Worm (Caenorhabditis elegans) whole organism, L1 larva: Measurements from ENCODE around the gene srw-79.

Experiments used
- blmp-1 ChIP-seq: fragments of 150-350 bp; optimal IDR thresholded peaks from 2 replicates; lab custom pipeline; 2014; ENCODE audit warnings: missing biosample characterization, missing genetic modification characterization
- ceh-82 ChIP-seq, 3 experiments: fragments of 150-350 bp in 1 of 3; sonication (generic microtip) in 2 of 3; optimal IDR thresholded peaks; 2 replicates each; lab custom pipeline; 2014 to 2017; ENCODE audit warnings: missing biosample characterization in 3 of 3, missing genetic modification characterization in 3 of 3
- ceh-88 ChIP-seq: fragments of 200-800 bp; sonication (Bioruptor generic); IDR thresholded peaks from 2 replicates; pipeline ENCODE4 v1.3.6; 2022; ENCODE audit warnings: missing genetic modification characterization, missing compliant biosample characterization
- efl-1 ChIP-seq, 4 experiments: fragments of 150-350 bp; optimal IDR thresholded peaks in 3 of 4; peaks in 1 of 4; 1 replicate in 1 of 4; 2 replicates in 3 of 4; lab custom pipeline; 2014; ENCODE audit warnings: missing biosample characterization in 2 of 4, missing genetic modification characterization in 2 of 4, missing genetic modification reagents in 2 of 4
- egl-13 ChIP-seq: sonication (generic microtip); optimal IDR thresholded peaks from 2 replicates; lab custom pipeline; 2016; ENCODE audit warnings: missing genotype, missing genetic modification reagents, missing genetic modification characterization, missing compliant biosample characterization
- egl-27 ChIP-seq, 2 experiments: fragments of 150-350 bp in 1 of 2; sonication (generic microtip); optimal IDR thresholded peaks; 3 replicates each; lab custom pipeline; 2017 to 2018; ENCODE audit warnings: missing biosample characterization in 2 of 2, missing genetic modification characterization in 2 of 2, missing genetic modification reagents in 2 of 2
- elt-2 ChIP-seq: sonication (generic microtip); optimal IDR thresholded peaks from 2 replicates; lab custom pipeline; 2016; ENCODE audit warnings: missing genetic modification characterization, mild to moderate bottlenecking, inconsistent platforms, missing compliant biosample characterization, missing genetic modification reagents
- elt-3 ChIP-seq, 6 experiments: fragments of 150-350 bp in 1 of 6; sonication (generic microtip); optimal IDR thresholded peaks; 2 replicates each; lab custom pipeline; 2017 to 2018; ENCODE audit warnings: missing biosample characterization in 6 of 6, missing genetic modification characterization in 6 of 6, inconsistent platforms in 1 of 6
- fkh-8 ChIP-seq: sonication (generic microtip); optimal IDR thresholded peaks from 2 replicates; lab custom pipeline; 2016; ENCODE audit warnings: mild to moderate bottlenecking, missing genetic modification characterization, missing compliant biosample characterization
- grh-1 ChIP-seq: fragments of 200-800 bp; sonication (Bioruptor generic); IDR thresholded peaks from 2 replicates; pipeline ENCODE4 v1.3.6; 2022; ENCODE audit warnings: missing genetic modification reagents, missing genetic modification characterization, missing compliant biosample characterization
- hpl-2 ChIP-seq: fragments of 150-350 bp; optimal IDR thresholded peaks from 2 replicates; lab custom pipeline; 2014; ENCODE audit warnings: missing biosample characterization, missing genetic modification reagents, missing genetic modification characterization
- isw-1 ChIP-seq: fragments of 200-800 bp; sonication (Bioruptor generic); IDR thresholded peaks from 2 replicates; pipeline ENCODE4 v1.3.6; 2022; ENCODE audit warnings: missing genetic modification characterization, missing compliant biosample characterization
- jun-1 ChIP-seq: fragments of 150-350 bp; optimal IDR thresholded peaks from 2 replicates; lab custom pipeline; 2014; ENCODE audit warnings: missing biosample characterization, missing genetic modification reagents, missing genetic modification characterization
- lin-13 ChIP-seq: fragments of 150-350 bp; optimal IDR thresholded peaks from 2 replicates; lab custom pipeline; 2014; ENCODE audit warnings: missing biosample characterization, missing genetic modification reagents, missing genetic modification characterization
- lin-14 ChIP-seq: fragments of 200-800 bp; sonication (Bioruptor generic); optimal IDR thresholded peaks from 2 replicates; lab custom pipeline; 2018; ENCODE audit warnings: mild to moderate bottlenecking, missing genetic modification characterization, moderate library complexity, missing compliant biosample characterization
- lin-15B ChIP-seq: fragments of 150-350 bp; sonication (generic microtip); optimal IDR thresholded peaks from 3 replicates; lab custom pipeline; 2014; ENCODE audit warnings: missing biosample characterization, missing genetic modification characterization
- lin-35 ChIP-seq, 2 experiments: fragments of 150-350 bp; optimal IDR thresholded peaks; 2 replicates each; lab custom pipeline; 2014; ENCODE audit warnings: missing biosample characterization in 2 of 2, missing genetic modification characterization in 2 of 2, missing genetic modification reagents in 2 of 2
- lir-3 ChIP-seq: sonication (generic microtip); optimal IDR thresholded peaks from 2 replicates; lab custom pipeline; 2016; ENCODE audit warnings: mild to moderate bottlenecking, missing genetic modification characterization, moderate library complexity, missing compliant biosample characterization; ENCODE audit not compliant: poor library complexity
- lsy-2 ChIP-seq, 2 experiments: fragments of 150-350 bp; optimal IDR thresholded peaks; 2 replicates each; lab custom pipeline; 2014; ENCODE audit warnings: missing biosample characterization in 2 of 2, missing genetic modification characterization in 2 of 2
- mdl-1 ChIP-seq, 2 experiments: fragments of 150-350 bp; optimal IDR thresholded peaks; 2 replicates each; lab custom pipeline; 2014 to 2017; ENCODE audit warnings: missing biosample characterization in 2 of 2, missing genetic modification characterization in 2 of 2, inconsistent platforms in 1 of 2
- mep-1 ChIP-seq: fragments of 150-350 bp; optimal IDR thresholded peaks from 2 replicates; lab custom pipeline; 2014; ENCODE audit warnings: missing biosample characterization, missing genetic modification characterization
- nhr-12 ChIP-seq: sonication (generic microtip); optimal IDR thresholded peaks from 2 replicates; lab custom pipeline; 2017; ENCODE audit warnings: missing biosample characterization, missing genetic modification characterization
- nhr-20 ChIP-seq: sonication (generic microtip); optimal IDR thresholded peaks from 2 replicates; lab custom pipeline; 2016; ENCODE audit warnings: mild to moderate bottlenecking, missing genetic modification characterization, missing compliant biosample characterization
- nhr-28 ChIP-seq: fragments of 150-350 bp; optimal IDR thresholded peaks from 2 replicates; lab custom pipeline; 2014; ENCODE audit warnings: missing biosample characterization, missing genetic modification characterization
- nhr-47 ChIP-seq: sonication (generic microtip); optimal IDR thresholded peaks from 2 replicates; lab custom pipeline; 2016; ENCODE audit warnings: mild to moderate bottlenecking, missing genetic modification characterization, moderate library complexity, missing compliant biosample characterization
- nhr-71 ChIP-seq: sonication (generic microtip); optimal IDR thresholded peaks from 2 replicates; lab custom pipeline; 2016; ENCODE audit warnings: mild to moderate bottlenecking, missing genetic modification characterization, moderate library complexity, missing compliant biosample characterization
- nhr-76 ChIP-seq: sonication (generic microtip); optimal IDR thresholded peaks from 2 replicates; lab custom pipeline; 2017; ENCODE audit warnings: missing biosample characterization, missing genetic modification characterization
- nhr-77 ChIP-seq: fragments of 150-350 bp; optimal IDR thresholded peaks from 2 replicates; lab custom pipeline; 2014; ENCODE audit warnings: missing biosample characterization, missing genetic modification characterization
- nhr-85 ChIP-seq: sonication (generic microtip); peaks from one replicate; lab custom pipeline; 2016; ENCODE audit warnings: missing genetic modification characterization, inconsistent platforms, missing compliant biosample characterization
- pqm-1 ChIP-seq: sonication (generic microtip); optimal IDR thresholded peaks from 3 replicates; lab custom pipeline; 2017; ENCODE audit warnings: missing biosample characterization, missing genetic modification characterization
- skn-1 ChIP-seq: fragments of 150-350 bp; optimal IDR thresholded peaks from 2 replicates; lab custom pipeline; 2014; ENCODE audit warnings: missing biosample characterization, missing genetic modification characterization
- snu-23 ChIP-seq: sonication (generic microtip); optimal IDR thresholded peaks from 2 replicates; lab custom pipeline; 2016; ENCODE audit warnings: missing genetic modification characterization, missing compliant biosample characterization
- swsn-7 ChIP-seq: sonication (generic microtip); optimal IDR thresholded peaks from 2 replicates; lab custom pipeline; 2016; ENCODE audit warnings: missing genetic modification characterization, missing compliant biosample characterization
- tbx-2 ChIP-seq: sonication (generic microtip); optimal IDR thresholded peaks from 2 replicates; lab custom pipeline; 2016; ENCODE audit warnings: missing genetic modification characterization, missing compliant biosample characterization
- tlp-1 ChIP-seq: fragments of 150-350 bp; optimal IDR thresholded peaks from 2 replicates; lab custom pipeline; 2014; ENCODE audit warnings: missing biosample characterization, missing genetic modification characterization
- unc-30 ChIP-seq: sonication (generic microtip); optimal IDR thresholded peaks from 2 replicates; lab custom pipeline; 2017; ENCODE audit warnings: missing biosample characterization, missing genetic modification characterization
- unc-62 ChIP-seq: fragments of 150-350 bp; optimal IDR thresholded peaks from 2 replicates; lab custom pipeline; 2014; ENCODE audit warnings: missing biosample characterization, missing genetic modification reagents, missing genetic modification characterization
- unc-86 ChIP-seq: sonication (generic microtip); optimal IDR thresholded peaks from 2 replicates; lab custom pipeline; 2016; ENCODE audit warnings: missing genetic modification characterization, missing compliant biosample characterization
- vab-15 ChIP-seq: sonication (generic microtip); optimal IDR thresholded peaks from 2 replicates; lab custom pipeline; 2017; ENCODE audit warnings: missing genotype, mild to moderate bottlenecking, missing genetic modification characterization, missing compliant biosample characterization
- xbp-1 ChIP-seq: sonication (generic microtip); optimal IDR thresholded peaks from 2 replicates; lab custom pipeline; 2016; ENCODE audit warnings: missing genetic modification characterization, missing compliant biosample characterization
- zip-4 ChIP-seq: fragments of 200-800 bp; sonication (Bioruptor generic); optimal IDR thresholded peaks from 2 replicates; lab custom pipeline; 2018; ENCODE audit warnings: mild to moderate bottlenecking, missing genetic modification characterization, moderate library complexity, missing compliant biosample characterization

srw-79 gene

DNA sequence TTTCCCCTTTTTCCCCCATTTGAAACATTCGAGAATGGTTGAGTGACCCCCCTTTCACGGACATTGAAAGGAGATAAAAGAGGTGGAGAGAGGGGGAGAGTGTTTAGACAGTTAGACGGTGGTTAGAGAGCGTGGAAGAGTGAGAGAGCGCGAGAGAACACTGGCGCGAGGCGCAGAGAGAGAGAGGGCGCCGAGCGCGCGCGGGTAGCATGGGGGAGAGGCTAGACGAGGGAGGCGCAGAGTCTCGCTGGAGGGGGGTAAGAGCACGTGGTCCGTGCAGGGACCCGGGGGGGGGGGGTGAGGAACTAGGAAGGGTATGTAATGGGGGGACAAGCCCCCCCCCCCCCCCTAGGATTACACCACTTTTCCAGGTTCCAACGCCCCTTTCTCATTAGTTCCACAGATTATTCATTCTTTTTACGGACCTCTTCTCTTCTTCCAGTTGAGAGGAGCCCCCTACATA lies 27.4 kb downstream of the srw-79 start (continued):
- TF ChIP-seq nhr-76 (tag; lab: Kevin White, UChicago) (peak; percentile 56), nhr-77 (tag; lab: Kevin White, UChicago) (peak; percentile 85)

DNA sequence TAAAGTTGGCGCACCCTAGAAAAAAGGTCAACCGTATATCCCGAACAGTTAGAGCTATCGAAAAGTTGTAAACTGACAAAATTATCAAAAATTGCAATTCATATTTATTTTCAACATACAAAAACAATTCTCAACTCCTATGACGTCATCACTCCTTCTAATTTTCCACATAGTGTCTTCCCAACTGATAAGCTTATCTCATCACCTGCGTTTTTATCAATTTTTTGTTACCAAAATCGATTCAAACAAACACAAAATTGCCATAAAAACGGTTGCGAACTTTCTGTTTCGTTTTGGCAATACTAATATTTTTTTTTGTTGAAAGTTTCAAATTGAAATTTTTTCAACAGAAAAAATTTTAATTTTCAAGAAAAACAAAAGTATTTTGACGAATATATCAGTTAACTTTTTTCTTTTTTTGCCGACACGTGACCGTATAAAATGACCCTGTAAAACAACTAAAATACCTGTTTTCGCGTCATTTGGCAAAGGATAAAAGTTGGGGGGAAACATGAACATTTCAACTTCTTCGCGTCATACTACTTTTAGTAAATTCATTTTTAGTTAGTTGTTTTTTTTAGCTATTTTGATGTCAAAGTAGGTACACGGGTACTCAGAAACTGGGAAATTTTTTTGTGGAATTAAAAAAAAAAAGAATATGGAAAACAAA lies 29.2 kb downstream of the srw-79 start:
- peak; percentile 43 for TF ChIP-seq snu-23 (GFP tag; lab: Kevin White, UChicago)
- peak; percentile 48 for TF ChIP-seq lin-14 (GFP tag; lab: Kevin White, UChicago)
- peak; percentile 14 for TF ChIP-seq pqm-1 (tag; lab: Kevin White, UChicago)
- TF ChIP-seq isw-1 (GFP tag; lab: Robert Waterston, UW) = no peak
- TF ChIP-seq zip-4 = no peak
- TF ChIP-seq grh-1 = peak; percentile 83
- no peak for TF ChIP-seq lin-13 (GFP tag; lab: Kevin White, UChicago)
- peak; percentile 49 for TF ChIP-seq blmp-1
- peak; percentile 14 for TF ChIP-seq nhr-20 (tag; lab: Kevin White, UChicago)
- TF ChIP-seq elt-3 (tag; optimal IDR thresholded peaks at IDR 0.05; lab: Kevin White, UChicago) = peak in 2 of 6 experiments; percentile 25 to 42
- peak; percentile 91 for TF ChIP-seq elt-2 (tag; lab: Kevin White, UChicago)
- no peak for TF ChIP-seq lir-3 (tag; lab: Kevin White, UChicago)
- TF ChIP-seq lsy-2 (tag; optimal IDR thresholded peaks at IDR 0.05; lab: Kevin White, UChicago) = peak in 1 of 2 experiments; percentile 16
- TF ChIP-seq tlp-1 (tag; lab: Kevin White, UChicago) = peak; percentile 51
- peak in 1 of 2 experiments; percentile 23 for TF ChIP-seq mdl-1 (tag; optimal IDR thresholded peaks at IDR 0.05; lab: Kevin White, UChicago)
- peak; percentile 87 for TF ChIP-seq nhr-85
- no peak for TF ChIP-seq tbx-2 (tag; lab: Kevin White, UChicago)
- TF ChIP-seq skn-1 (tag; lab: Kevin White, UChicago) = peak; percentile 30
- TF ChIP-seq efl-1 (optimal IDR thresholded peaks at IDR 0.05; lab: Kevin White, UChicago) = peak in 1 of 2 experiments; percentile 8
- TF ChIP-seq efl-1 (GFP tag; optimal IDR thresholded peaks at IDR 0.05 in 1 of 2; lab: Kevin White, UChicago) = peak in 1 of 2 experiments; percentile 1
- no peak for TF ChIP-seq ceh-88 (GFP tag; lab: Robert Waterston, UW)
- peak in 1 of 2 experiments; percentile 38 for TF ChIP-seq lin-35 (GFP tag; optimal IDR thresholded peaks at IDR 0.05; lab: Kevin White, UChicago)
- TF ChIP-seq mep-1 = peak; percentile 14
- no peak for TF ChIP-seq lin-15B (tag; lab: Kevin White, UChicago)
- TF ChIP-seq, all 84 proteins: peak for 16

DNA sequence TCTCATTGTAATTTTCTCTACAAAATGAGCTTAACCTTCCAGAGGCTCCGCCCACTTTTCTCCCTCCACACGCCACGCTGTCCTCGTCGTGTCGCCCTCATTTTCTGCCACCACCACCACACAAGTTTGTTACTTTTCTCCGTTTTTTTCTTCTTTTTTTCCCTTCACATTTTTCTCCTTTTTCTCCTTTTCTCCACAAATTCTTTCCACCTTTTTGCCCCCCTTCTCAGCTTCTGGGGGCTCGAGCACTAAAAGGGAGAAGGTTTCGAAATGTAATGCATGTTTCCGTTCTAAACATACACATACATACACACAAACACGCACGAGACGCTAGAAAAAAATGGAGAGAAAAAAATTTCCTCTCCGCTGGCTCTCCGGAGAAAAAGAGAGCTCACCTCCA lies 30.1 kb downstream of the srw-79 start, which contains the start of gene nhr-88:
Gene nhr-88 (plus strand): TSS at position 43 of the 400 bp plus-strand sequence.
- TF ChIP-seq unc-86 (tag; lab: Kevin White, UChicago) (peak; percentile 32), lin-14 (GFP tag; lab: Kevin White, UChicago) (peak; percentile 79), ceh-82 (tag; optimal IDR thresholded peaks at IDR 0.05; lab: Kevin White, UChicago) (peak in 1 of 3 experiments; percentile 48), lsy-2 (tag; optimal IDR thresholded peaks at IDR 0.05; lab: Kevin White, UChicago) (peak in 1 of 2 experiments; percentile 42), egl-13 (peak; percentile 38), fkh-8 (tag; lab: Kevin White, UChicago) (peak; percentile 60), nhr-71 (tag; lab: Kevin White, UChicago) (peak; percentile 41), jun-1 (no peak), lin-15B (tag; lab: Kevin White, UChicago) (no peak), hpl-2 (GFP tag; lab: Kevin White, UChicago) (no peak), blmp-1 (no peak), snu-23 (GFP tag; lab: Kevin White, UChicago) (peak; percentile 23), xbp-1 (peak; percentile 12), tbx-2 (tag; lab: Kevin White, UChicago) (peak; percentile 20), efl-1 (optimal IDR thresholded peaks at IDR 0.05; lab: Kevin White, UChicago) (peak in 1 of 2 experiments; percentile 10), efl-1 (GFP tag; optimal IDR thresholded peaks at IDR 0.05 in 1 of 2; lab: Kevin White, UChicago) (peak in 1 of 2 experiments; percentile 54), egl-27 (tag; optimal IDR thresholded peaks at IDR 0.05; lab: Kevin White, UChicago) (no peak), nhr-28 (no peak), unc-62 (GFP tag; lab: Kevin White, UChicago) (no peak), swsn-7 (tag; lab: Kevin White, UChicago) (peak; percentile 9), nhr-47 (tag; lab: Kevin White, UChicago) (peak; percentile 36), unc-30 (no peak), isw-1 (GFP tag; lab: Robert Waterston, UW) (peak; percentile 23; the same call in 1 of the 2 replicates), vab-15 (tag; lab: Kevin White, UChicago) (no peak), nhr-12 (tag; lab: Kevin White, UChicago) (no peak)
- TF ChIP-seq, all 84 proteins: peak for 14
